Fruit fly (Drosophila melanogaster) whole organism, pupa: ENCODE data around the gene sosie.

Experiments used
- CG10348 ChIP-seq: fragments of 200-800 bp; sonication (Bioruptor generic); IDR thresholded peaks from 2 replicates; pipeline ENCODE4 v1.3.6; 2022; ENCODE audit warnings: missing biosample characterization, missing genetic modification characterization
- CG12605 ChIP-seq: fragments of 200-800 bp; sonication (Bioruptor generic); IDR thresholded peaks from 2 replicates; pipeline ENCODE4 v1.3.6; 2022; ENCODE audit warnings: missing biosample characterization, missing genetic modification characterization
- CG13204 ChIP-seq: fragments of 200-800 bp; sonication (Bioruptor generic); optimal IDR thresholded peaks from 2 replicates; lab custom pipeline; 2018; ENCODE audit warnings: missing biosample characterization, mild to moderate bottlenecking, missing genetic modification characterization, moderate library complexity
- CG14655 ChIP-seq: fragments of 200-800 bp; sonication (Bioruptor generic); optimal IDR thresholded peaks from 3 replicates; lab custom pipeline; 2017; ENCODE audit warnings: mild to moderate bottlenecking, missing biosample characterization, missing genetic modification reagents, missing genetic modification characterization
- CG15710 ChIP-seq: fragments of 200-800 bp; sonication (Bioruptor generic); optimal IDR thresholded peaks from 2 replicates; lab custom pipeline; 2018; ENCODE audit warnings: missing biosample characterization, mild to moderate bottlenecking, missing genetic modification characterization, moderate library complexity
- CG17806 ChIP-seq: fragments of 200-800 bp; sonication (Bioruptor generic); optimal IDR thresholded peaks from 2 replicates; lab custom pipeline; 2018; ENCODE audit warnings: missing biosample characterization, mild to moderate bottlenecking, missing genetic modification characterization, moderate library complexity
- CG32121 ChIP-seq: fragments of 200-800 bp; sonication (Bioruptor generic); IDR thresholded peaks from 2 replicates; pipeline ENCODE4 v1.3.6; 2022; ENCODE audit warnings: missing biosample characterization, missing genetic modification characterization
- CG34367 ChIP-seq: fragments of 200-800 bp; sonication (Bioruptor generic); optimal IDR thresholded peaks from 2 replicates; lab custom pipeline; 2018; ENCODE audit warnings: missing biosample characterization, mild to moderate bottlenecking, missing genetic modification characterization
- CG4496 ChIP-seq: fragments of 200-800 bp; sonication (Bioruptor generic); IDR thresholded peaks from 3 replicates; pipeline ENCODE4 v1.3.6; 2022; ENCODE audit warnings: missing biosample characterization, missing genetic modification characterization
- CG8159 ChIP-seq: fragments of 200-800 bp; sonication (Bioruptor generic); optimal IDR thresholded peaks from 3 replicates; lab custom pipeline; 2018; ENCODE audit warnings: missing biosample characterization, mild to moderate bottlenecking, missing genetic modification characterization, moderate library complexity
- CG8301 ChIP-seq: fragments of 200-800 bp; sonication (Bioruptor generic); optimal IDR thresholded peaks from 2 replicates; lab custom pipeline; 2018; ENCODE audit warnings: missing biosample characterization, mild to moderate bottlenecking, missing genetic modification characterization
- CG9948 ChIP-seq: fragments of 200-800 bp; sonication (Bioruptor generic); optimal IDR thresholded peaks from 2 replicates; lab custom pipeline; 2018; ENCODE audit warnings: missing biosample characterization, mild to moderate bottlenecking, missing genetic modification characterization, moderate library complexity
- D1 ChIP-seq: fragments of 200-800 bp; sonication (Bioruptor generic); optimal IDR thresholded peaks from 2 replicates; lab custom pipeline; 2018; ENCODE audit warnings: missing biosample characterization, mild to moderate bottlenecking, missing genetic modification characterization, moderate library complexity
- EcR ChIP-seq: fragments of 200-800 bp; sonication (Bioruptor generic); optimal IDR thresholded peaks from 3 replicates; lab custom pipeline; 2019; ENCODE audit warnings: missing biosample characterization, missing genetic modification characterization, mild to moderate bottlenecking, moderate library complexity, missing genetic modification reagents
- Ets98B ChIP-seq: fragments of 200-800 bp; sonication (Bioruptor generic); IDR thresholded peaks from 2 replicates; pipeline ENCODE4 v1.3.6; 2022; ENCODE audit warnings: missing biosample characterization, missing genetic modification characterization
- Pif1A ChIP-seq: fragments of 200-800 bp; sonication (Bioruptor generic); optimal IDR thresholded peaks from 3 replicates; lab custom pipeline; 2016; ENCODE audit warnings: missing biosample characterization, missing genetic modification characterization
- Pif1B ChIP-seq: fragments of 200-800 bp; sonication (Bioruptor generic); optimal IDR thresholded peaks from 3 replicates; lab custom pipeline; 2016; ENCODE audit warnings: missing biosample characterization, missing genetic modification characterization
- Snoo ChIP-seq: fragments of 200-800 bp; sonication (Bioruptor generic); optimal IDR thresholded peaks from 3 replicates; lab custom pipeline; 2017; ENCODE audit warnings: missing biosample characterization, mild to moderate bottlenecking, missing genetic modification characterization, inconsistent platforms
- fd96Ca ChIP-seq: fragments of 200-800 bp; sonication (Bioruptor generic); IDR thresholded peaks from 3 replicates; pipeline ENCODE4 v1.3.6; 2022; ENCODE audit warnings: missing biosample characterization, missing genetic modification characterization
- gl ChIP-seq: fragments of 200-800 bp; sonication (Bioruptor generic); optimal IDR thresholded peaks from 2 replicates; lab custom pipeline; 2018; ENCODE audit warnings: missing biosample characterization, mild to moderate bottlenecking, missing genetic modification characterization
- rn ChIP-seq: fragments of 200-800 bp; sonication (Bioruptor generic); IDR thresholded peaks from 2 replicates; pipeline ENCODE4 v1.3.6; 2022; ENCODE audit warnings: missing biosample characterization, missing genetic modification characterization

Gene sosie

dm6 chr3R:24805048-24805447 lies 28.7 kb upstream of the sosie start, which contains the start of gene polybromo:
Gene polybromo, minus strand, starts transcription at chr3R:24805259.
- no peak for TF ChIP-seq EcR (GFP tag; lab: Kevin White, UChicago)
- no peak for TF ChIP-seq Ets98B (GFP tag; lab: Robert Waterston, UW)
- no peak for TF ChIP-seq CG13204 (GFP tag; lab: Kevin White, UChicago)
- no peak for TF ChIP-seq CG34367 (tag; lab: Kevin White, UChicago)
- TF ChIP-seq CG10348 (GFP tag; lab: Robert Waterston, UW) = no peak
- no peak for TF ChIP-seq CG8159 (tag; lab: Kevin White, UChicago)
- no peak for TF ChIP-seq CG12605 (GFP tag; lab: Robert Waterston, UW)
- TF ChIP-seq Snoo (tag; lab: Kevin White, UChicago) = no peak
- TF ChIP-seq gl (tag; lab: Kevin White, UChicago) = no peak
- no peak for TF ChIP-seq Pif1B (GFP tag; lab: Kevin White, UChicago)
- no peak for TF ChIP-seq CG17806 (tag; lab: Kevin White, UChicago)
- no peak for TF ChIP-seq D1 (tag; lab: Kevin White, UChicago)
- TF ChIP-seq CG8301 (tag; lab: Kevin White, UChicago) = no peak
- no peak for TF ChIP-seq CG15710 (tag; lab: Kevin White, UChicago)
- TF ChIP-seq Pif1A = no peak
- no peak for TF ChIP-seq fd96Ca
- no peak for TF ChIP-seq CG14655 (GFP tag; lab: Kevin White, UChicago)
- TF ChIP-seq CG9948 (tag; lab: Kevin White, UChicago) = no peak
- no peak for TF ChIP-seq CG4496 (GFP tag; lab: Robert Waterston, UW)

dm6 chr3R:24807321-24807720 lies 26.4 kb upstream of the sosie start, which contains the start of gene CG6980:
Gene CG6980, plus strand, starts transcription at chr3R:24807621.
- TF ChIP-seq CG32121 (GFP tag; lab: Robert Waterston, UW) (no peak), D1 (tag; lab: Kevin White, UChicago) (no peak), CG10348 (GFP tag; lab: Robert Waterston, UW) (no peak), CG17806 (tag; lab: Kevin White, UChicago) (no peak), CG34367 (tag; lab: Kevin White, UChicago) (no peak), CG14655 (GFP tag; lab: Kevin White, UChicago) (no peak), rn (no peak), Ets98B (GFP tag; lab: Robert Waterston, UW) (no peak)

DNA sequence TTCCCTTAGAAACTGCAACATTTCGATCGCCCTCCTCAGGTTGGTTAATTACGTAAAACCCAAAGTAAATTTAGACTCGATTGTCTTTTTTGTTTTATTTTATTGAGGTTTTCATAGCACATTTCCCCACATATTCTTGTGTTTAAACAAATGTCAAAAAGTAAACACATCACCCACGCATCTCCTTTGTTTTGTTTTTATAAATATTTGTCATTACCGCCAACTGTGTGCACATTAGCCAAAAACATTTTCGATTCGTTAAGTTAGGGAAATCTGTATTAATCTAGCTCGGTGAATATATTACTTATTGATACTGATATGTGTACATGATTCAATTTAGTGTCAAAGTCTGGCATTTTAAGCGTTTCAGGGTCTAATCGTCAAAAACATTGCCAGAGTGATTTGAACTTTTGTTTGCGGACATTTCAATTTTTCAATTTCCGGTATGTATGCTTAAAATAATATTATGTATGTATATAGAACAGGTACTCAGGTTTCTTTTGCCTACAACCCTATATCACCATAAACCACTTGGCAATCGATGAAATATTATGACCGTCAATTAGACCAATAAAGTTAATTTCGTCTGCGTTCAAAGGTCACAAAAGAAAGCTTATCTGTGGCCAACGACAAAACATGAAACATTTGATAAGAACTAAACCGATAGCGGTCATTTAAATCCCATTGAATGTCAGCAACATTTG lies 24.0 kb upstream of the sosie start:
- TF ChIP-seq CG34367 (tag; lab: Kevin White, UChicago) (no peak), CG8159 (tag; lab: Kevin White, UChicago) (no peak), Pif1A (no peak), gl (tag; lab: Kevin White, UChicago) (no peak), CG4496 (GFP tag; lab: Robert Waterston, UW) (no peak), CG15710 (tag; lab: Kevin White, UChicago) (no peak), CG13204 (GFP tag; lab: Kevin White, UChicago) (no peak), CG14655 (GFP tag; lab: Kevin White, UChicago) (no peak), CG17806 (tag; lab: Kevin White, UChicago) (no peak), CG8301 (tag; lab: Kevin White, UChicago) (no peak), D1 (tag; lab: Kevin White, UChicago) (no peak), CG9948 (tag; lab: Kevin White, UChicago) (no peak), Ets98B (GFP tag; lab: Robert Waterston, UW) (no peak), Snoo (tag; lab: Kevin White, UChicago) (no peak), fd96Ca (no peak), CG12605 (GFP tag; lab: Robert Waterston, UW) (no peak), rn (no peak), CG32121 (GFP tag; lab: Robert Waterston, UW) (no peak), Pif1B (GFP tag; lab: Kevin White, UChicago) (no peak), EcR (GFP tag; lab: Kevin White, UChicago) (no peak)

DNA sequence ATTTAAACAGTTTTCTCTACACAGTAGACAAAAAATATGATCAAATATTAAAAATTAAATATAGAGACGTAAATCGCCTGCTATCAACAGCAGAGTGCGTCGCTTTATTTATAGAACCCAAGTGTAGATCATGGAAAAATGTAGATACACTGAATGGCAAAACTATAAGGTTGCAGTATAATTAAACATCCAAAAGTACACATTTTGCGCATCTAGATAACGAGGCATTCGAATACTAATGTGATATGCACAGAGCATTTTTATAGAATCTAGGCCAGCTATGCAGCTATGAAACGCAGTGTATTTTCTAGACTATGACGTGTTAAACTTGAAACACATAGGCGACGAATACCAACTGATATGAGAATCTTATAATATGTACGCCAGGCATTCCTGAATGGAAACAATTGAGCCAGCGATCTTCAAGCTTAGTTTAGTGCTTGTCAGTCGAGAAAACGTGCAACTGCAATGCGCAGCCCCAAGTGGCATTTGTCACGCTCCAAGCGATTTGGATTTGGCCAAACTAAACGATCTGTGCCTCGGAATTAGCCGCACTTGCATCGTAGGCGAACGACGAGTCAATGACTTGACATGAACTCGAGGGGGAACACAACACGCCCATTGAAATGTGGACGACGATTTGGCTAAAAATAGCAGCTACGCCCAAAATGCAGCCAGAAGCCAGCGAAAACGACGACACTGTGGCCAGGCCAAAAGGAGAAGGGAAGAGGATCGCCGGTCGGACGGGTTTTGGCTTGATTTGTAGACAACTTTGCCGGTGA lies 22.7 kb upstream of the sosie start:
- TF ChIP-seq CG8301 (tag; lab: Kevin White, UChicago) (peak; percentile 95), D1 (tag; lab: Kevin White, UChicago) (no peak), CG15710 (tag; lab: Kevin White, UChicago) (peak; percentile 90), CG12605 (GFP tag; lab: Robert Waterston, UW) (peak; percentile 94), CG34367 (tag; lab: Kevin White, UChicago) (peak; percentile 92), Pif1B (GFP tag; lab: Kevin White, UChicago) (peak; percentile 93), CG13204 (GFP tag; lab: Kevin White, UChicago) (no peak), CG9948 (tag; lab: Kevin White, UChicago) (peak; percentile 88), fd96Ca (peak; percentile 98), EcR (GFP tag; lab: Kevin White, UChicago) (peak; percentile 95), Snoo (tag; lab: Kevin White, UChicago) (peak; percentile 69), CG4496 (GFP tag; lab: Robert Waterston, UW) (peak; percentile 98), CG17806 (tag; lab: Kevin White, UChicago) (peak; percentile 92), CG10348 (GFP tag; lab: Robert Waterston, UW) (peak; percentile 85), CG14655 (GFP tag; lab: Kevin White, UChicago) (peak; percentile 96), CG32121 (GFP tag; lab: Robert Waterston, UW) (peak; percentile 93), CG8159 (tag; lab: Kevin White, UChicago) (peak; percentile 88), Ets98B (GFP tag; lab: Robert Waterston, UW) (peak; percentile 97), Pif1A (peak; percentile 93), gl (tag; lab: Kevin White, UChicago) (peak; percentile 85), rn (peak; percentile 89)
